Fruit fly (Drosophila melanogaster) whole organism, embryonic: ENCODE results near the gene CG13306.

Experiments
- Ada2b ChIP-seq: fragments of 200-800 bp; sonication (Bioruptor generic); IDR thresholded peaks from 2 replicates; pipeline ENCODE4 v1.3.6; 2022; ENCODE audit warnings: missing biosample characterization, missing genetic modification characterization
- Atf6 ChIP-seq: fragments of 200-800 bp; sonication (Bioruptor generic); IDR thresholded peaks from 2 replicates; pipeline ENCODE4 v1.3.6; 2022; ENCODE audit warnings: missing biosample characterization, missing genetic modification characterization
- CG14014 ChIP-seq: fragments of 200-800 bp; sonication (Bioruptor generic); IDR thresholded peaks from 2 replicates; pipeline ENCODE4 v1.3.6; 2022; ENCODE audit warnings: missing biosample characterization, missing genetic modification characterization
- CG14710 ChIP-seq: fragments of 200-800 bp; sonication (Bioruptor generic); optimal IDR thresholded peaks from 3 replicates; lab custom pipeline; 2019; ENCODE audit warnings: missing biosample characterization, mild to moderate bottlenecking, missing genetic modification characterization, moderate library complexity
- CG15696 ChIP-seq: fragments of 200-800 bp; sonication (Bioruptor generic); optimal IDR thresholded peaks from 2 replicates; lab custom pipeline; 2019; ENCODE audit warnings: missing biosample characterization, mild to moderate bottlenecking, missing genetic modification characterization, moderate library complexity
- CG1647 ChIP-seq: fragments of 200-800 bp; sonication (Bioruptor generic); optimal IDR thresholded peaks from 3 replicates; lab custom pipeline; 2016; ENCODE audit warnings: missing biosample characterization, missing genetic modification characterization
- CG17385 ChIP-seq: fragments of 200-800 bp; sonication (Bioruptor generic); optimal IDR thresholded peaks from 3 replicates; lab custom pipeline; 2018; ENCODE audit warnings: missing biosample characterization, mild to moderate bottlenecking, missing genetic modification characterization
- CG2202 ChIP-seq: fragments of 200-800 bp; sonication (Bioruptor generic); optimal IDR thresholded peaks from 2 replicates; lab custom pipeline; 2018; ENCODE audit warnings: missing biosample characterization, mild to moderate bottlenecking, missing genetic modification characterization
- CG2875 ChIP-seq: fragments of 200-800 bp; sonication (Bioruptor generic); optimal IDR thresholded peaks from 2 replicates; lab custom pipeline; 2017; ENCODE audit warnings: missing biosample characterization, mild to moderate bottlenecking, missing genetic modification characterization, missing genetic modification reagents
- CG30020 ChIP-seq: fragments of 200-800 bp; optimal IDR thresholded peaks from 2 replicates; lab custom pipeline; 2019; ENCODE audit warnings: missing biosample characterization, mild to moderate bottlenecking, missing genetic modification characterization, moderate library complexity
- CG4360 ChIP-seq: fragments of 200-800 bp; sonication (Bioruptor generic); IDR thresholded peaks from 2 replicates; pipeline ENCODE4 v1.3.6; 2022; ENCODE audit warnings: missing biosample characterization, missing genetic modification characterization
- CG4854 ChIP-seq: fragments of 200-800 bp; sonication (Bioruptor generic); optimal IDR thresholded peaks from 2 replicates; lab custom pipeline; 2016; ENCODE audit warnings: missing biosample characterization, missing genetic modification characterization, inconsistent platforms
- CG5245 ChIP-seq: fragments of 200-800 bp; sonication (Bioruptor generic); optimal IDR thresholded peaks from 3 replicates; lab custom pipeline; 2016; ENCODE audit warnings: missing biosample characterization, missing genetic modification characterization
- CG8290 ChIP-seq, 3 experiments: fragments of 200-800 bp; sonication (Bioruptor generic); optimal IDR thresholded peaks; 2 replicates each; lab custom pipeline; 2016 to 2019; ENCODE audit warnings: missing biosample characterization in 3 of 3, missing genetic modification characterization in 3 of 3, mild to moderate bottlenecking in 2 of 3, moderate library complexity in 1 of 3
- CG9215 ChIP-seq: fragments of 200-800 bp; sonication (Bioruptor generic); IDR thresholded peaks from 2 replicates; pipeline ENCODE4 v1.3.6; 2022; ENCODE audit warnings: missing biosample characterization, missing genetic modification characterization
- Dbx ChIP-seq: fragments of 200-800 bp; sonication (Bioruptor generic); IDR thresholded peaks from 3 replicates; pipeline ENCODE4 v1.3.6; 2022; ENCODE audit warnings: missing biosample characterization, missing genetic modification characterization
- HHEX ChIP-seq: fragments of 200-800 bp; sonication (Bioruptor generic); optimal IDR thresholded peaks from 3 replicates; lab custom pipeline; 2017; ENCODE audit warnings: missing biosample characterization, mild to moderate bottlenecking, missing genetic modification characterization, missing genetic modification reagents
- HLH54F ChIP-seq: fragments of 200-800 bp; sonication (Bioruptor generic); optimal IDR thresholded peaks from 3 replicates; lab custom pipeline; 2016; ENCODE audit warnings: missing biosample characterization, missing genetic modification characterization
- Hand ChIP-seq: fragments of 200-800 bp; sonication (Bioruptor generic); optimal IDR thresholded peaks from 2 replicates; lab custom pipeline; 2017; ENCODE audit warnings: mild to moderate bottlenecking, missing biosample characterization, missing genetic modification reagents, missing genetic modification characterization
- MBD-R2 ChIP-seq: fragments of 200-800 bp; sonication (Bioruptor generic); IDR thresholded peaks from 2 replicates; pipeline ENCODE4 v1.3.6; 2022; ENCODE audit warnings: missing biosample characterization, missing genetic modification characterization
- Med ChIP-seq: fragments of 200-800 bp; sonication (Bioruptor generic); peaks from one replicate; lab custom pipeline; 2016; ENCODE audit warnings: missing biosample characterization, missing genetic modification characterization, mild to moderate bottlenecking, inconsistent platforms, moderate library complexity
- NFAT ChIP-seq: fragments of 200-800 bp; sonication (Bioruptor generic); IDR thresholded peaks from 2 replicates; pipeline ENCODE4 v1.3.6; 2022; ENCODE audit warnings: missing biosample characterization, missing genetic modification characterization
- NK7.1 ChIP-seq: fragments of 200-800 bp; sonication (Bioruptor generic); optimal IDR thresholded peaks from 3 replicates; lab custom pipeline; 2016; ENCODE audit warnings: missing biosample characterization, missing genetic modification characterization
- Oaz ChIP-seq: fragments of 200-800 bp; sonication (Bioruptor generic); IDR thresholded peaks from 2 replicates; pipeline ENCODE4 v1.3.6; 2022; ENCODE audit warnings: missing biosample characterization, missing genetic modification characterization
- Poxn ChIP-seq: fragments of 200-800 bp; sonication (Bioruptor generic); IDR thresholded peaks from 2 replicates; pipeline ENCODE4 v1.3.6; 2022; ENCODE audit warnings: missing biosample characterization, missing genetic modification characterization
- Rx ChIP-seq: fragments of 200-800 bp; sonication (Bioruptor generic); IDR thresholded peaks from 2 replicates; pipeline ENCODE4 v1.3.6; 2022; ENCODE audit warnings: missing biosample characterization, missing genetic modification characterization
- Xrp1 ChIP-seq: fragments of 200-800 bp; sonication (Bioruptor generic); IDR thresholded peaks from 2 replicates; pipeline ENCODE4 v1.3.6; 2022; ENCODE audit warnings: missing biosample characterization, missing genetic modification characterization
- ab ChIP-seq: fragments of 200-800 bp; sonication (Bioruptor generic); optimal IDR thresholded peaks from 2 replicates; lab custom pipeline; 2016; ENCODE audit warnings: missing biosample characterization, missing genetic modification characterization
- bsh ChIP-seq, 2 experiments: fragments of 200-800 bp; sonication (Bioruptor generic); optimal IDR thresholded peaks; 2 replicates each; lab custom pipeline; 2017 to 2018; ENCODE audit warnings: mild to moderate bottlenecking in 2 of 2, missing biosample characterization in 2 of 2, missing genetic modification characterization in 2 of 2, moderate library complexity in 1 of 2
- corto ChIP-seq: fragments of 200-800 bp; sonication (Bioruptor generic); optimal IDR thresholded peaks from 2 replicates; lab custom pipeline; 2016; ENCODE audit warnings: missing biosample characterization, mild to moderate bottlenecking, missing genetic modification characterization, moderate library complexity
- crc ChIP-seq: fragments of 200-800 bp; sonication (Bioruptor generic); optimal IDR thresholded peaks from 2 replicates; lab custom pipeline; 2016; ENCODE audit warnings: missing biosample characterization, missing genetic modification characterization
- da ChIP-seq: fragments of 200-800 bp; sonication (Bioruptor generic); optimal IDR thresholded peaks from 2 replicates; lab custom pipeline; 2016; ENCODE audit warnings: missing biosample characterization, missing genetic modification characterization
- dmrt99B ChIP-seq: fragments of 200-800 bp; sonication (Bioruptor generic); optimal IDR thresholded peaks from 2 replicates; lab custom pipeline; 2018; ENCODE audit warnings: missing biosample characterization, mild to moderate bottlenecking, missing genetic modification characterization, moderate library complexity
- gcm ChIP-seq: fragments of 200-800 bp; sonication (Bioruptor generic); optimal IDR thresholded peaks from 2 replicates; lab custom pipeline; 2019; ENCODE audit warnings: missing biosample characterization, mild to moderate bottlenecking, missing genetic modification characterization, moderate library complexity
- hbn ChIP-seq: fragments of 200-800 bp; sonication (Bioruptor generic); IDR thresholded peaks from 2 replicates; pipeline ENCODE4 v1.3.6; 2022; ENCODE audit warnings: missing biosample characterization, missing genetic modification characterization; ENCODE audit not compliant: partially characterized antibody
- insv ChIP-seq, 2 experiments: fragments of 200-800 bp; sonication (Bioruptor generic); optimal IDR thresholded peaks; 3 replicates each; lab custom pipeline; 2016 to 2018; ENCODE audit warnings: missing biosample characterization in 2 of 2, missing genetic modification characterization in 2 of 2
- kni ChIP-seq: fragments of 200-800 bp; sonication (Bioruptor generic); optimal IDR thresholded peaks from 3 replicates; lab custom pipeline; 2017; ENCODE audit warnings: mild to moderate bottlenecking, missing biosample characterization, missing genetic modification reagents, missing genetic modification characterization
- nom ChIP-seq: fragments of 200-800 bp; sonication (Bioruptor generic); optimal IDR thresholded peaks from 2 replicates; lab custom pipeline; 2017; ENCODE audit warnings: missing biosample characterization, missing genetic modification characterization, mild to moderate bottlenecking, moderate library complexity, missing genetic modification reagents
- pum ChIP-seq: fragments of 200-800 bp; sonication (Bioruptor generic); optimal IDR thresholded peaks from 2 replicates; lab custom pipeline; 2016; ENCODE audit warnings: missing biosample characterization, missing genetic modification characterization
- ro ChIP-seq: fragments of 200-800 bp; sonication (Bioruptor generic); IDR thresholded peaks from 2 replicates; pipeline ENCODE4 v1.3.6; 2022; ENCODE audit warnings: missing biosample characterization, missing genetic modification characterization
- row ChIP-seq: fragments of 200-800 bp; sonication (Bioruptor generic); IDR thresholded peaks from 3 replicates; pipeline ENCODE4 v1.3.6; 2022; ENCODE audit warnings: missing biosample characterization, missing genetic modification characterization
- sens ChIP-seq: fragments of 200-800 bp; sonication (Bioruptor generic); peaks from one replicate; lab custom pipeline; 2016; ENCODE audit warnings: missing biosample characterization, missing genetic modification characterization
- shn ChIP-seq: fragments of 200-800 bp; sonication (Bioruptor generic); optimal IDR thresholded peaks from 3 replicates; lab custom pipeline; 2016; ENCODE audit warnings: missing biosample characterization, missing genetic modification characterization
- sob ChIP-seq: fragments of 200-800 bp; sonication (Bioruptor generic); IDR thresholded peaks from 2 replicates; pipeline ENCODE4 v1.3.6; 2022; ENCODE audit warnings: missing biosample characterization, missing genetic modification characterization
- sr ChIP-seq: fragments of 200-800 bp; sonication (Bioruptor generic); IDR thresholded peaks from 3 replicates; pipeline ENCODE4 v1.3.6; 2022; ENCODE audit warnings: missing biosample characterization, missing genetic modification characterization
- unpg ChIP-seq: fragments of 200-800 bp; sonication (Bioruptor generic); optimal IDR thresholded peaks from 3 replicates; lab custom pipeline; 2018; ENCODE audit warnings: missing biosample characterization, mild to moderate bottlenecking, missing genetic modification characterization, moderate library complexity
- vfl ChIP-seq: fragments of 200-800 bp; sonication (Bioruptor generic); optimal IDR thresholded peaks from 2 replicates; lab custom pipeline; 2016; ENCODE audit warnings: missing biosample characterization, missing genetic modification characterization
- wdn ChIP-seq: fragments of 200-800 bp; sonication (Bioruptor generic); IDR thresholded peaks from 2 replicates; pipeline ENCODE4 v1.3.6; 2022; ENCODE audit warnings: missing biosample characterization, missing genetic modification characterization
- zfh1 ChIP-seq: fragments of 200-800 bp; sonication (Bioruptor generic); IDR thresholded peaks from 3 replicates; pipeline ENCODE4 v1.3.6; 2022; ENCODE audit warnings: missing biosample characterization, missing genetic modification characterization

The CG13306 gene

dm6 chr3L:8701697-8702349, 47.7 kb downstream of the CG13306 start:
- peak; percentile 57 for TF ChIP-seq Med (GFP tag; lab: Kevin White, UChicago)
- no peak for TF ChIP-seq Hand (GFP tag; lab: Kevin White, UChicago)
- TF ChIP-seq sob (GFP tag; lab: Robert Waterston, UW), result peak; percentile 32; the same call in 1 of the 2 replicates
- no peak for TF ChIP-seq pum (GFP tag; lab: Kevin White, UChicago)
- 0 out of 3 replicates have a peak, but pooled peaks have one; percentile 10 for TF ChIP-seq sr (GFP tag; lab: Robert Waterston, UW)
- TF ChIP-seq shn (GFP tag; lab: Kevin White, UChicago), result peak; percentile 6
- no peak for TF ChIP-seq insv (GFP tag; optimal IDR thresholded peaks at IDR 0.05; lab: Kevin White, UChicago)
- TF ChIP-seq Atf6 (GFP tag; lab: Robert Waterston, UW), result peak; percentile 48; the same call in 1 of the 2 replicates
- no peak for TF ChIP-seq CG2202 (tag; lab: Kevin White, UChicago)
- 0 out of 2 replicates have a peak, but pooled peaks have one; percentile 14 for TF ChIP-seq Ada2b (GFP tag; lab: Robert Waterston, UW)
- no peak for TF ChIP-seq CG30020 (tag; lab: Kevin White, UChicago)
- no peak for TF ChIP-seq MBD-R2 (GFP tag; lab: Robert Waterston, UW)
- TF ChIP-seq unpg, result no peak
- TF ChIP-seq HLH54F (GFP tag; lab: Kevin White, UChicago), result no peak
- peak; percentile 21 for TF ChIP-seq sens (GFP tag; lab: Kevin White, UChicago)
- no peak for TF ChIP-seq gcm (GFP tag; lab: Kevin White, UChicago)
- TF ChIP-seq CG15696 (tag; lab: Kevin White, UChicago), result peak; percentile 46
- no peak for TF ChIP-seq CG4854 (GFP tag; lab: Kevin White, UChicago)
- TF ChIP-seq CG8290 (GFP tag; optimal IDR thresholded peaks at IDR 0.05; lab: Kevin White, UChicago), result no peak
- peak in 1 of 2 experiments; percentile 19 for TF ChIP-seq CG8290 (tag; optimal IDR thresholded peaks at IDR 0.05; lab: Kevin White, UChicago)
- TF ChIP-seq kni (GFP tag; lab: Kevin White, UChicago), result peak; percentile 46
- TF ChIP-seq CG9215, result no peak
- TF ChIP-seq crc (GFP tag; lab: Kevin White, UChicago), result no peak
- 0 out of 3 replicates have a peak, but pooled peaks have one; percentile 17 for TF ChIP-seq Dbx (GFP tag; lab: Robert Waterston, UW)
- peak; percentile 58 for TF ChIP-seq nom (GFP tag; lab: Kevin White, UChicago)
- no peak for TF ChIP-seq vfl (GFP tag; lab: Kevin White, UChicago)
- no peak for TF ChIP-seq Rx (GFP tag; lab: Robert Waterston, UW)
- no peak for TF ChIP-seq CG1647 (GFP tag; lab: Kevin White, UChicago)
- TF ChIP-seq Xrp1 (GFP tag; lab: Robert Waterston, UW), result 0 out of 2 replicates have a peak, but pooled peaks have one; percentile 13
- TF ChIP-seq NK7.1, result no peak
- TF ChIP-seq corto (GFP tag; lab: Kevin White, UChicago), result peak; percentile 23
- TF ChIP-seq CG4360, result 0 out of 2 replicates have a peak, but pooled peaks have one; percentile 36
- no peak for TF ChIP-seq dmrt99B (tag; lab: Kevin White, UChicago)
- TF ChIP-seq CG14710, result no peak
- no peak for TF ChIP-seq NFAT (GFP tag; lab: Robert Waterston, UW)
- TF ChIP-seq Oaz (GFP tag; lab: Robert Waterston, UW), result no peak
- TF ChIP-seq zfh1 (GFP tag; lab: Robert Waterston, UW), result 0 out of 3 replicates have a peak, but pooled peaks have one; percentile 35
- peak in 1 of 2 experiments; percentile 13 for TF ChIP-seq bsh (GFP tag; optimal IDR thresholded peaks at IDR 0.05; lab: Kevin White, UChicago)

dm6 chr3L:8700643-8701208, 48.8 kb downstream of the CG13306 start:
- TF ChIP-seq HHEX (GFP tag; lab: Kevin White, UChicago), result peak; percentile 79
- peak; percentile 53 for TF ChIP-seq da (GFP tag; lab: Kevin White, UChicago)
- TF ChIP-seq CG14014 (GFP tag; lab: Robert Waterston, UW), result peak; percentile 67
- TF ChIP-seq crc (GFP tag; lab: Kevin White, UChicago), result peak; percentile 73
- peak; percentile 50; the same call in 1 of the 2 replicates for TF ChIP-seq ro
- peak; percentile 54; the same call in 1 of the 2 replicates for TF ChIP-seq wdn (GFP tag; lab: Robert Waterston, UW)
- TF ChIP-seq Poxn (GFP tag; lab: Robert Waterston, UW), result 0 out of 2 replicates have a peak, but pooled peaks have one; percentile 39
- TF ChIP-seq hbn, result no peak
- TF ChIP-seq CG17385 (GFP tag; lab: Kevin White, UChicago), result peak; percentile 81
- peak; percentile 95 for TF ChIP-seq row (GFP tag; lab: Robert Waterston, UW)
- no peak for TF ChIP-seq nom (GFP tag; lab: Kevin White, UChicago)
- TF ChIP-seq ab (GFP tag; lab: Kevin White, UChicago), result peak; percentile 36
- peak; percentile 61 for TF ChIP-seq CG2875
- peak; percentile 50 for TF ChIP-seq CG5245
